Worm (Caenorhabditis elegans) whole organism, late embryonic: ENCODE data around the gene mstr-2.
A peak's percentile ranks its signal among the peaks of the same experiment; 100 is the strongest.

ENCODE experiments used
- C08G9.2 ChIP-seq: sonication (generic microtip); optimal IDR thresholded peaks from 2 replicates; lab custom pipeline; 2016; ENCODE audit warnings: mild to moderate bottlenecking, missing genetic modification characterization, moderate library complexity, missing compliant biosample characterization
- K09A11.1 ChIP-seq: sonication (generic microtip); optimal IDR thresholded peaks from 2 replicates; lab custom pipeline; 2017; ENCODE audit warnings: antibody characterized with exemption, mild to moderate bottlenecking, missing genetic modification characterization, missing compliant biosample characterization; ENCODE audit not compliant: insufficient read depth
- ceh-19 ChIP-seq: fragments of 200-800 bp; sonication (Bioruptor generic); optimal IDR thresholded peaks from 2 replicates; lab custom pipeline; 2018; ENCODE audit warnings: mild to moderate bottlenecking, missing genetic modification characterization, missing compliant biosample characterization
- ceh-24 ChIP-seq: sonication (generic microtip); optimal IDR thresholded peaks from 2 replicates; lab custom pipeline; 2016; ENCODE audit warnings: mild to moderate bottlenecking, missing genetic modification characterization, missing compliant biosample characterization
- ceh-30 ChIP-seq: fragments of 150-350 bp; optimal IDR thresholded peaks from 2 replicates; lab custom pipeline; 2014; ENCODE audit warnings: missing biosample characterization, missing genetic modification characterization
- ceh-34 ChIP-seq: sonication (generic microtip); optimal IDR thresholded peaks from 2 replicates; lab custom pipeline; 2016; ENCODE audit warnings: mild to moderate bottlenecking, missing genetic modification characterization, missing compliant biosample characterization
- ceh-45 ChIP-seq: fragments of 200-800 bp; sonication (Bioruptor generic); IDR thresholded peaks from 2 replicates; pipeline ENCODE4 v1.3.6; 2022; ENCODE audit warnings: missing genetic modification reagents, missing genetic modification characterization, missing compliant biosample characterization
- dmd-4 ChIP-seq: sonication (generic microtip); optimal IDR thresholded peaks from 2 replicates; lab custom pipeline; 2016; ENCODE audit warnings: borderline replicate concordance, missing genetic modification characterization, missing compliant biosample characterization
- elt-2 ChIP-seq: sonication (generic microtip); optimal IDR thresholded peaks from 2 replicates; lab custom pipeline; 2016; ENCODE audit warnings: missing genetic modification reagents, missing genetic modification characterization, missing compliant biosample characterization
- elt-4 ChIP-seq: sonication (generic microtip); optimal IDR thresholded peaks from 2 replicates; lab custom pipeline; 2016; ENCODE audit warnings: missing genetic modification characterization, missing compliant biosample characterization
- ets-4 ChIP-seq: sonication (generic microtip); optimal IDR thresholded peaks from 2 replicates; lab custom pipeline; 2016; ENCODE audit warnings: missing genetic modification characterization, missing compliant biosample characterization
- fkh-6 ChIP-seq: sonication (generic microtip); optimal IDR thresholded peaks from 2 replicates; lab custom pipeline; 2016; ENCODE audit warnings: missing genetic modification characterization, missing compliant biosample characterization
- hlh-15 ChIP-seq: sonication (generic microtip); optimal IDR thresholded peaks from 2 replicates; lab custom pipeline; 2016; ENCODE audit warnings: missing genetic modification characterization, missing compliant biosample characterization
- hlh-8 ChIP-seq: sonication (generic microtip); optimal IDR thresholded peaks from 2 replicates; lab custom pipeline; 2016; ENCODE audit warnings: missing genotype, missing genetic modification characterization, missing compliant biosample characterization
- lim-6 ChIP-seq: sonication (generic microtip); optimal IDR thresholded peaks from 2 replicates; lab custom pipeline; 2016; ENCODE audit warnings: missing genetic modification characterization, missing compliant biosample characterization
- lin-11 ChIP-seq: fragments of 200-800 bp; sonication (Bioruptor generic); optimal IDR thresholded peaks from 2 replicates; lab custom pipeline; 2018; ENCODE audit warnings: mild to moderate bottlenecking, missing genetic modification characterization, missing compliant biosample characterization
- madf-2 ChIP-seq: sonication (generic microtip); optimal IDR thresholded peaks from 2 replicates; lab custom pipeline; 2017; ENCODE audit warnings: missing genetic modification characterization, missing compliant biosample characterization
- pag-3 ChIP-seq: sonication (generic microtip); optimal IDR thresholded peaks from 2 replicates; lab custom pipeline; 2016; ENCODE audit warnings: missing compliant biosample characterization, missing genetic modification characterization, borderline replicate concordance
- pat-9 ChIP-seq: fragments of 200-800 bp; sonication (Bioruptor generic); optimal IDR thresholded peaks from 2 replicates; lab custom pipeline; 2018; ENCODE audit warnings: mild to moderate bottlenecking, missing genetic modification characterization, moderate library complexity, missing compliant biosample characterization
- pax-1 ChIP-seq: fragments of 150-350 bp; optimal IDR thresholded peaks from 2 replicates; lab custom pipeline; 2014; ENCODE audit warnings: missing biosample characterization, missing genetic modification characterization
- pha-2 ChIP-seq: sonication (generic microtip); optimal IDR thresholded peaks from 2 replicates; lab custom pipeline; 2017; ENCODE audit warnings: mild to moderate bottlenecking, missing genetic modification characterization, missing compliant biosample characterization
- pha-4 ChIP-seq: fragments of 150-350 bp; optimal IDR thresholded peaks from 2 replicates; lab custom pipeline; 2018; ENCODE audit warnings: missing biosample characterization, missing genetic modification reagents, missing genetic modification characterization
- ref-2 ChIP-seq: sonication (generic microtip); optimal IDR thresholded peaks from 2 replicates; lab custom pipeline; 2016; ENCODE audit warnings: missing genetic modification characterization, missing compliant biosample characterization
- rnt-1 ChIP-seq: sonication (generic microtip); optimal IDR thresholded peaks from 2 replicates; lab custom pipeline; 2016; ENCODE audit warnings: missing genetic modification characterization, missing compliant biosample characterization
- sdc-2 ChIP-seq: sonication (generic microtip); optimal IDR thresholded peaks from 2 replicates; lab custom pipeline; 2016; ENCODE audit warnings: missing genotype, missing genetic modification characterization, missing compliant biosample characterization
- sox-4 ChIP-seq: sonication (generic microtip); optimal IDR thresholded peaks from 2 replicates; lab custom pipeline; 2017; ENCODE audit warnings: mild to moderate bottlenecking, missing genetic modification characterization, inconsistent platforms, missing compliant biosample characterization
- tbx-7 ChIP-seq: sonication (generic microtip); optimal IDR thresholded peaks from 2 replicates; lab custom pipeline; 2016; ENCODE audit warnings: missing genotype, missing genetic modification characterization, missing compliant biosample characterization
- ttx-3 ChIP-seq: sonication (generic microtip); optimal IDR thresholded peaks from 2 replicates; lab custom pipeline; 2016; ENCODE audit warnings: missing genetic modification reagents, missing genetic modification characterization, missing compliant biosample characterization
- unc-3 ChIP-seq, 2 experiments: fragments of 200-800 bp in 1 of 2; sonication (Bioruptor generic) in 1 of 2; sonication (generic microtip) in 1 of 2; conservative IDR thresholded peaks in 1 of 2; optimal IDR thresholded peaks in 1 of 2; 2 replicates each; pipeline versions ENCODE4 v1.3.6 to Lab custom; 2016 to 2022; ENCODE audit warnings: missing compliant biosample characterization in 2 of 2, missing genetic modification characterization in 2 of 2, missing genetic modification reagents in 1 of 2
- unc-42 ChIP-seq: sonication (generic microtip); optimal IDR thresholded peaks from 2 replicates; lab custom pipeline; 2016; ENCODE audit warnings: missing genotype, missing genetic modification characterization, missing compliant biosample characterization
- unc-55 ChIP-seq: sonication (generic microtip); optimal IDR thresholded peaks from 2 replicates; lab custom pipeline; 2017; ENCODE audit warnings: missing biosample characterization, missing genetic modification reagents, missing genetic modification characterization
- ztf-16 ChIP-seq: sonication (generic microtip); optimal IDR thresholded peaks from 2 replicates; lab custom pipeline; 2017; ENCODE audit warnings: missing genetic modification characterization, missing compliant biosample characterization

The mstr-2 gene

ce11 chrIII:4434294-4434781 is 34.6 kb upstream of the mstr-2 start, which contains the start of gene C28A5.1:
C28A5.1 (minus strand) TSS chrIII:4434344.
- TF ChIP-seq unc-55 (GFP tag; lab: Kevin White, UChicago) = no peak
- TF ChIP-seq pha-4 = no peak

DNA sequence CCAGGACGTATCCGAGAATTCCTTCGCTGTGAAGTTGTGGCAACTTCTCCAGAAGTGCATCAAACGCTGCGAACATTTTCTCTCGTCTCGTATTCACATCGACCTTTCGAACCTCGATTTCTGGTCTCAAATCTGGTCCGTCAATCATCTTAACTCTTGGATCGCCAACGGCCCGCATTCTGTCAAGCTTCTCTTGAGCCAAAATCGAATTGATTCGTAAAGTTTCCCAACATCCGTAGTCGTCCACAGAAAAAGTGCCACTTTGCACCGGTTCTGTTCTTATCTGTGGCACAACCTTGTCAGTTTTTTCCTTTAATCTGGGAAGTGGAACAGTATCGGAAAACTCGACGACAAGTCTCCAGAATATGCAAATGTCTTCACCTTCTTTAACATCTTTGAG is 33.6 kb upstream of the mstr-2 start:
- no peak for TF ChIP-seq ceh-30
- no peak for TF ChIP-seq sdc-2 (tag; lab: Kevin White, UChicago)
- no peak for TF ChIP-seq ref-2 (tag; lab: Kevin White, UChicago)
- no peak for TF ChIP-seq ceh-24 (tag; lab: Kevin White, UChicago)
- no peak for TF ChIP-seq tbx-7 (tag; lab: Kevin White, UChicago)
- no peak for TF ChIP-seq rnt-1 (tag; lab: Kevin White, UChicago)
- TF ChIP-seq elt-4 (tag; lab: Kevin White, UChicago) = no peak
- no peak for TF ChIP-seq hlh-8 (tag; lab: Kevin White, UChicago)
- TF ChIP-seq elt-2 (tag; lab: Kevin White, UChicago) = no peak

DNA sequence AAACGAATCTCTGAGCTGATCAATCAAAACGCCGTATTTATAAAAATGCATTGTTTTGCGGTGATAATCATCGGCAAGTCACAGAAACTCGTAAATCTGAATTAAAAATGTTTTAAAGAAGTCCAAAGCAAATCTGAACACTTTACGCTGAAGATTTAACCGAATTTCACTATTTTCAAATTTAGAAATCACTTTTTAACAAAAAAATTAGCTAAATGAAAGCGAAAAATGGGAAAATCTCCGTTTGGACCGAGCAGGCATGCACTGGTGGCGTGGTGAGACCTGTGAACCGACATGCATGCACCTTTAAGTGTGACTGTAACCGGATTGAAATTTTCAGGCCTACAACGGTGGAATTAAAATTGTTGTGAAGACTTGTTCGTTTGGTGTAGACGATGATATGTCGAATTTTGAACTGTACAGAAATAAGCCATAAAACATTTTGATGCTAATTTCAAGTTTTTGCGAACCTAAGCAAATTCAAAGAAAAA is 29.4 kb upstream of the mstr-2 start, which contains the start of gene C28A5.2:
Gene C28A5.2 (minus strand): TSS at position 51 of the 491 bp plus-strand sequence.
- no peak for TF ChIP-seq ceh-19
- no peak for TF ChIP-seq lim-6 (tag; lab: Kevin White, UChicago)
- TF ChIP-seq elt-2 (tag; lab: Kevin White, UChicago) = no peak
- no peak for TF ChIP-seq pag-3 (tag; lab: Kevin White, UChicago)

ce11 chrIII:4441781-4442180 is 27.1 kb upstream of the mstr-2 start, which contains the start of gene nex-3:
nex-3 (plus strand) TSS chrIII:4442081.
- TF ChIP-seq sdc-2 (tag; lab: Kevin White, UChicago) (no peak), rnt-1 (tag; lab: Kevin White, UChicago) (no peak), unc-3 (GFP tag; conservative IDR thresholded peaks at IDR 0.05; lab: Robert Waterston, UW) (no peak), unc-3 (tag; optimal IDR thresholded peaks at IDR 0.05; lab: Kevin White, UChicago) (no peak), C08G9.2 (no peak), ceh-45 (GFP tag; lab: Robert Waterston, UW) (no peak), lin-11 (tag; lab: Kevin White, UChicago) (no peak), elt-4 (tag; lab: Kevin White, UChicago) (no peak), K09A11.1 (tag; lab: Kevin White, UChicago) (no peak), ets-4 (tag; lab: Kevin White, UChicago) (no peak)

- TF ChIP-seq sdc-2 (tag; lab: Kevin White, UChicago) (no peak), pha-2 (tag; lab: Kevin White, UChicago) (no peak), ztf-16 (tag; lab: Kevin White, UChicago) (no peak), rnt-1 (tag; lab: Kevin White, UChicago) (no peak), hlh-15 (tag; lab: Kevin White, UChicago) (no peak), pat-9 (tag; lab: Kevin White, UChicago) (no peak), unc-42 (tag; lab: Kevin White, UChicago) (no peak), madf-2 (tag; lab: Kevin White, UChicago) (no peak), sox-4 (tag; lab: Kevin White, UChicago) (no peak), dmd-4 (tag; lab: Kevin White, UChicago) (no peak), lin-11 (tag; lab: Kevin White, UChicago) (no peak), ttx-3 (tag; lab: Kevin White, UChicago) (no peak)
Observed at ce11 chrIII:4444492-4444891, 24.4 kb upstream of the mstr-2 start.

DNA sequence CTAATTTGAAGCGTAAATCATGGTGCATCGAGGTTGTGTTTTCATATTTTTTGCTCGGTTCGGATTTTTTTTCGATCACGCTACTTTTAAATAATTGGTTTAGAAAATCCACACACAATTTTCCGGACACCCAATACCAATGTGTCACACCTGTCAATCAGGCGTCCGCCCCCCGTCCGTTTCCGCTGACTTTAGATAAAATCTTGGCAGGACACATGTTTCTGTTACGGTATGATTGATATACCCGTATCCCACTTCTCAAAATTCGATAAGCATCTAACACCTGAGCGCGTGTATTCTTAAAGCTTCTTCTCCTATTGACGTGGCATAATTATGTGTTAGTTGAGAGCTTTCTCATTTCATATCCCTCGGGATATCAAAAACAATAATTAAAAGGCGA is 20.9 kb upstream of the mstr-2 start:
- no peak for TF ChIP-seq fkh-6 (tag; lab: Kevin White, UChicago)
- no peak for TF ChIP-seq tbx-7 (tag; lab: Kevin White, UChicago)
- TF ChIP-seq unc-55 (GFP tag; lab: Kevin White, UChicago) = peak; percentile 53
- no peak for TF ChIP-seq ceh-34 (tag; lab: Kevin White, UChicago)
- TF ChIP-seq pax-1 = no peak
